Worm (Caenorhabditis elegans) whole organism, L4 larva: Measurements from ENCODE around the gene lis-1.

ENCODE experiments used
- D1046.2 ChIP-seq: fragments of 200-800 bp; sonication (Bioruptor generic); IDR thresholded peaks from 2 replicates; pipeline ENCODE4 v1.3.6; 2022; ENCODE audit warnings: missing genetic modification characterization, missing compliant biosample characterization
- F37D6.2 ChIP-seq: sonication (generic microtip); optimal IDR thresholded peaks from 2 replicates; lab custom pipeline; 2016; ENCODE audit warnings: mild to moderate bottlenecking, missing genetic modification characterization, missing compliant biosample characterization
- R02D3.7 ChIP-seq: fragments of 150-350 bp; sonication (generic microtip); optimal IDR thresholded peaks from 3 replicates; lab custom pipeline; 2014; ENCODE audit warnings: missing biosample characterization, missing genetic modification characterization
- T26A8.4 ChIP-seq: fragments of 200-800 bp; sonication (Bioruptor generic); IDR thresholded peaks from 2 replicates; pipeline ENCODE4 v1.3.6; 2022; ENCODE audit warnings: missing genetic modification characterization, missing compliant biosample characterization
- Y48G9A.11 ChIP-seq: fragments of 200-800 bp; sonication (Bioruptor generic); IDR thresholded peaks from 2 replicates; pipeline ENCODE4 v1.3.6; 2022; ENCODE audit warnings: missing genetic modification reagents, missing genetic modification characterization, missing compliant biosample characterization
- Y5F2A.4 ChIP-seq: fragments of 200-800 bp; sonication (Bioruptor generic); optimal IDR thresholded peaks from 2 replicates; lab custom pipeline; 2018; ENCODE audit warnings: mild to moderate bottlenecking, missing genetic modification characterization, missing compliant biosample characterization
- Y75B8A.6 ChIP-seq: fragments of 200-800 bp; sonication (Bioruptor generic); IDR thresholded peaks from 2 replicates; pipeline ENCODE4 v1.3.6; 2022; ENCODE audit warnings: missing genetic modification reagents, missing genetic modification characterization, missing compliant biosample characterization
- aha-1 ChIP-seq: fragments of 150-350 bp; peaks from one replicate; lab custom pipeline; 2014; ENCODE audit warnings: missing biosample characterization, missing genetic modification characterization
- aly-2 ChIP-seq: sonication (generic microtip); optimal IDR thresholded peaks from 2 replicates; lab custom pipeline; 2018; ENCODE audit warnings: missing biosample characterization, missing genetic modification characterization
- ama-1 ChIP-seq: fragments of 150-350 bp; optimal IDR thresholded peaks from 2 replicates; lab custom pipeline; 2014; ENCODE audit warnings: inconsistent platforms, mixed read lengths
- arid-1 ChIP-seq: fragments of 200-800 bp; sonication (Bioruptor generic); conservative IDR thresholded peaks from 2 replicates; pipeline ENCODE4 v1.3.6; 2022; ENCODE audit warnings: missing genetic modification reagents, missing genetic modification characterization, missing compliant biosample characterization
- ceh-28 ChIP-seq: fragments of 150-350 bp; optimal IDR thresholded peaks from 2 replicates; lab custom pipeline; 2014; ENCODE audit warnings: missing biosample characterization, missing genetic modification reagents, missing genetic modification characterization
- ceh-62 ChIP-seq: sonication (generic microtip); optimal IDR thresholded peaks from 2 replicates; lab custom pipeline; 2017; ENCODE audit warnings: missing biosample characterization, missing genetic modification characterization
- ceh-82 ChIP-seq: sonication (generic microtip); optimal IDR thresholded peaks from 2 replicates; lab custom pipeline; 2017; ENCODE audit warnings: missing biosample characterization, missing genetic modification characterization
- daf-16 ChIP-seq, 3 experiments: sonication (generic microtip); optimal IDR thresholded peaks; 2 replicates each; lab custom pipeline; 2016 to 2017; ENCODE audit warnings: missing genetic modification characterization in 3 of 3, missing genetic modification reagents in 3 of 3, mild to moderate bottlenecking in 2 of 3, missing compliant biosample characterization in 2 of 3, missing biosample characterization in 1 of 3, moderate library complexity in 1 of 3
- daf-8 ChIP-seq: fragments of 200-800 bp; sonication (Bioruptor generic); IDR thresholded peaks from 2 replicates; pipeline ENCODE4 v1.3.6; 2022; ENCODE audit warnings: missing genetic modification characterization, missing compliant biosample characterization
- dmd-6 ChIP-seq: fragments of 200-800 bp; sonication (Bioruptor generic); IDR thresholded peaks from 2 replicates; pipeline ENCODE4 v1.3.6; 2022; ENCODE audit warnings: missing genetic modification reagents, missing genetic modification characterization, missing compliant biosample characterization
- dmd-8 ChIP-seq: fragments of 200-800 bp; sonication (Bioruptor generic); IDR thresholded peaks from 2 replicates; pipeline ENCODE4 v1.3.6; 2022; ENCODE audit warnings: missing genetic modification characterization, missing compliant biosample characterization
- dpl-1 ChIP-seq: fragments of 150-350 bp; optimal IDR thresholded peaks from 2 replicates; lab custom pipeline; 2014; ENCODE audit warnings: missing biosample characterization, missing genetic modification reagents, missing genetic modification characterization
- duxl-1 ChIP-seq: sonication (generic microtip); optimal IDR thresholded peaks from 2 replicates; lab custom pipeline; 2016; ENCODE audit warnings: mild to moderate bottlenecking, missing genetic modification characterization, moderate library complexity, missing compliant biosample characterization; ENCODE audit not compliant: poor library complexity
- dve-1 ChIP-seq: sonication (generic microtip); optimal IDR thresholded peaks from 2 replicates; lab custom pipeline; 2017; ENCODE audit warnings: antibody characterized with exemption, mild to moderate bottlenecking, missing genetic modification characterization, missing compliant biosample characterization; ENCODE audit not compliant: insufficient read depth
- egl-27 ChIP-seq: sonication (generic microtip); optimal IDR thresholded peaks from 3 replicates; lab custom pipeline; 2017; ENCODE audit warnings: missing biosample characterization, missing genetic modification reagents, missing genetic modification characterization
- fkh-10 ChIP-seq: fragments of 150-350 bp; optimal IDR thresholded peaks from 2 replicates; lab custom pipeline; 2014; ENCODE audit warnings: missing biosample characterization, missing genetic modification reagents, missing genetic modification characterization
- hif-1 ChIP-seq, 2 experiments: sonication (generic microtip); optimal IDR thresholded peaks; 2 replicates each; lab custom pipeline; 2016 to 2017; ENCODE audit warnings: missing compliant biosample characterization in 2 of 2, missing genetic modification characterization in 2 of 2, missing genetic modification reagents in 2 of 2, missing genotype in 2 of 2, mild to moderate bottlenecking in 1 of 2
- hlh-30 ChIP-seq: sonication (generic microtip); optimal IDR thresholded peaks from 2 replicates; lab custom pipeline; 2017; ENCODE audit warnings: antibody characterized with exemption, mild to moderate bottlenecking, missing genetic modification characterization, missing compliant biosample characterization; ENCODE audit not compliant: insufficient read depth
- hmg-1.1 ChIP-seq: fragments of 200-800 bp; sonication (Bioruptor generic); IDR thresholded peaks from 2 replicates; pipeline ENCODE4 v1.3.6; 2022; ENCODE audit warnings: missing genetic modification reagents, missing genetic modification characterization, missing compliant biosample characterization
- lim-7 ChIP-seq: fragments of 200-800 bp; sonication (Bioruptor generic); IDR thresholded peaks from 2 replicates; pipeline ENCODE4 v1.3.6; 2022; ENCODE audit warnings: missing genetic modification characterization, missing compliant biosample characterization
- lin-1 ChIP-seq: fragments of 200-800 bp; sonication (Bioruptor generic); IDR thresholded peaks from 2 replicates; pipeline ENCODE4 v1.3.6; 2022; ENCODE audit warnings: missing genetic modification reagents, missing genetic modification characterization, missing compliant biosample characterization
- lin-29 ChIP-seq: fragments of 200-800 bp; sonication (Bioruptor generic); IDR thresholded peaks from 2 replicates; pipeline ENCODE4 v1.3.6; 2022; ENCODE audit warnings: missing genetic modification reagents, missing genetic modification characterization, missing compliant biosample characterization
- lin-38 ChIP-seq: fragments of 200-800 bp; sonication (Bioruptor generic); IDR thresholded peaks from 2 replicates; pipeline ENCODE4 v1.3.6; 2022; ENCODE audit warnings: missing genetic modification reagents, missing genetic modification characterization, missing compliant biosample characterization
- lin-39 ChIP-seq: fragments of 150-350 bp; optimal IDR thresholded peaks from 2 replicates; lab custom pipeline; 2014; ENCODE audit warnings: missing biosample characterization, missing genetic modification reagents, missing genetic modification characterization
- lir-3 ChIP-seq: sonication (generic microtip); optimal IDR thresholded peaks from 2 replicates; lab custom pipeline; 2016; ENCODE audit warnings: mild to moderate bottlenecking, missing genetic modification characterization, missing compliant biosample characterization
- madf-5 ChIP-seq, 2 experiments: fragments of 200-800 bp; sonication (Bioruptor generic); IDR thresholded peaks; 2 replicates each; pipeline ENCODE4 v1.3.6; 2022; ENCODE audit warnings: missing compliant biosample characterization in 2 of 2, missing genetic modification characterization in 2 of 2
- madf-9 ChIP-seq: fragments of 200-800 bp; sonication (Bioruptor generic); conservative IDR thresholded peaks from 2 replicates; pipeline ENCODE4 v1.3.6; 2022; ENCODE audit warnings: missing genetic modification reagents, missing genetic modification characterization, missing compliant biosample characterization
- mep-1 ChIP-seq: fragments of 150-350 bp; sonication (generic microtip); optimal IDR thresholded peaks from 3 replicates; lab custom pipeline; 2014; ENCODE audit warnings: missing biosample characterization, missing genetic modification characterization
- mes-2 ChIP-seq: sonication (generic microtip); optimal IDR thresholded peaks from 2 replicates; lab custom pipeline; 2016; ENCODE audit warnings: missing genotype, mild to moderate bottlenecking, missing genetic modification characterization, missing compliant biosample characterization; ENCODE audit not compliant: poor library complexity, severe bottlenecking
- nhr-102 ChIP-seq: sonication (generic microtip); optimal IDR thresholded peaks from 2 replicates; lab custom pipeline; 2016; ENCODE audit warnings: mild to moderate bottlenecking, missing genetic modification characterization, moderate library complexity, missing compliant biosample characterization
- nhr-111 ChIP-seq: fragments of 200-800 bp; sonication (Bioruptor generic); optimal IDR thresholded peaks from 2 replicates; lab custom pipeline; 2018; ENCODE audit warnings: mild to moderate bottlenecking, missing genetic modification characterization, missing compliant biosample characterization
- nhr-25 ChIP-seq: sonication (generic microtip); optimal IDR thresholded peaks from 2 replicates; lab custom pipeline; 2017; ENCODE audit warnings: missing genetic modification characterization, mild to moderate bottlenecking, missing compliant biosample characterization, antibody characterized with exemption, moderate library complexity, borderline replicate concordance; ENCODE audit not compliant: insufficient read depth
- nhr-42 ChIP-seq: fragments of 200-800 bp; sonication (Bioruptor generic); IDR thresholded peaks from 2 replicates; pipeline ENCODE4 v1.3.6; 2022; ENCODE audit warnings: missing genetic modification characterization, missing compliant biosample characterization
- php-3 ChIP-seq: fragments of 200-800 bp; sonication (Bioruptor generic); IDR thresholded peaks from 2 replicates; pipeline ENCODE4 v1.3.6; 2022; ENCODE audit warnings: missing genetic modification reagents, missing genetic modification characterization, missing compliant biosample characterization
- set-16 ChIP-seq: fragments of 200-800 bp; sonication (Bioruptor generic); IDR thresholded peaks from 2 replicates; pipeline ENCODE4 v1.3.6; 2022; ENCODE audit warnings: missing genetic modification reagents, missing genetic modification characterization, missing compliant biosample characterization
- snpc-4 ChIP-seq: fragments of 150-350 bp; optimal IDR thresholded peaks from 2 replicates; lab custom pipeline; 2014; ENCODE audit warnings: missing biosample characterization, missing genetic modification characterization
- tag-97 ChIP-seq: fragments of 200-800 bp; sonication (Bioruptor generic); IDR thresholded peaks from 2 replicates; pipeline ENCODE4 v1.3.6; 2022; ENCODE audit warnings: missing genetic modification characterization, missing compliant biosample characterization
- tra-1 ChIP-seq: fragments of 200-800 bp; sonication (Bioruptor generic); IDR thresholded peaks from 2 replicates; pipeline ENCODE4 v1.3.6; 2022; ENCODE audit warnings: missing genetic modification reagents, missing genetic modification characterization, missing compliant biosample characterization
- unc-130 ChIP-seq: sonication (generic microtip); optimal IDR thresholded peaks from 2 replicates; lab custom pipeline; 2016; ENCODE audit warnings: missing genetic modification reagents, missing genetic modification characterization, missing compliant biosample characterization
- unc-62 ChIP-seq, 3 experiments: fragments of 150-350 bp in 1 of 3; sonication (generic microtip); optimal IDR thresholded peaks in 2 of 3; peaks in 1 of 3; 1 replicate in 1 of 3; 2 replicates in 2 of 3; lab custom pipeline; 2014 to 2017; ENCODE audit warnings: missing biosample characterization in 3 of 3, missing genetic modification characterization in 3 of 3, missing genetic modification reagents in 3 of 3, missing genotype in 1 of 3
- zip-11 ChIP-seq: fragments of 200-800 bp; sonication (Bioruptor generic); IDR thresholded peaks from 2 replicates; pipeline ENCODE4 v1.3.6; 2022; ENCODE audit warnings: missing genetic modification characterization, missing compliant biosample characterization
- zip-2 ChIP-seq: fragments of 150-350 bp; optimal IDR thresholded peaks from 2 replicates; lab custom pipeline; 2014; ENCODE audit warnings: missing biosample characterization, missing genetic modification characterization
- ztf-11 ChIP-seq: fragments of 150-350 bp; optimal IDR thresholded peaks from 2 replicates; lab custom pipeline; 2014; ENCODE audit warnings: missing biosample characterization, missing genetic modification characterization

Gene lis-1

DNA sequence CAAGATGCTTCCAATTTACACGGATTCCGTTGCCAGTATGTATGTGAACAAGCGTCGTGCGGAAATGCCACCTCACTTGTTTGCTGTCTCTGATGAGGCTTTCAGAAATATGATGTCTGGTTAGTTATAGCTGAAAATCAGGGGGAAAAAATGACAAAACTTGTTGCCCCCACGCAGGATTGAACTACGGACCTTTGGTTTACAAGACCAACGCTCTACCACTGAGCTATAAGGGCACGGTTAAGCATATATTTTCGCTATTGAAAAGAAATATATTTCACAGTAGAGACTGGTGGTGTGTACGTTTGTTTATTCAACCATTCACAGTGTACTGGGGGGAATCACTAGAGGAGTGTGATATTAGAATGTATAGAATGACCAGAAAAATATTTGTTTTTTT, 34.7 kb upstream of the lis-1 start (continued):
- TF ChIP-seq daf-16 (GFP tag; optimal IDR thresholded peaks at IDR 0.05; lab: Kevin White, UChicago) (peak in 1 of 2 experiments; percentile 42), daf-16 (tag; optimal IDR thresholded peaks at IDR 0.05; lab: Kevin White, UChicago) (no peak), T26A8.4 (GFP tag; lab: Robert Waterston, UW) (0 out of 2 replicates have a peak, but pooled peaks have one; percentile 30), duxl-1 (tag; lab: Kevin White, UChicago) (no peak), fkh-10 (GFP tag; lab: Kevin White, UChicago) (no peak), ama-1 (no peak), madf-5 (GFP tag; IDR thresholded peaks at IDR 0.05; lab: Robert Waterston, UW) (no peak), aha-1 (tag; lab: Kevin White, UChicago) (no peak), lin-29 (GFP tag; lab: Robert Waterston, UW) (no peak), tra-1 (GFP tag; lab: Robert Waterston, UW) (0 out of 2 replicates have a peak, but pooled peaks have one; percentile 12), madf-9 (no peak; the same call in 1 of the 2 replicates), zip-11 (no peak), ceh-62 (tag; lab: Kevin White, UChicago) (no peak), snpc-4 (tag; lab: Kevin White, UChicago) (no peak), arid-1 (no peak; the same call in 1 of the 2 replicates), ceh-82 (tag; lab: Kevin White, UChicago) (no peak), lin-38 (GFP tag; lab: Robert Waterston, UW) (no peak), unc-62 (GFP tag; optimal IDR thresholded peaks at IDR 0.05 in 1 of 2; lab: Kevin White, UChicago) (no peak), unc-62 (tag; optimal IDR thresholded peaks at IDR 0.05; lab: Kevin White, UChicago) (no peak), mep-1 (tag; lab: Kevin White, UChicago) (no peak), hlh-30 (no peak), Y5F2A.4 (GFP tag; lab: Kevin White, UChicago) (no peak), dmd-6 (GFP tag; lab: Robert Waterston, UW) (no peak), lir-3 (no peak), php-3 (GFP tag; lab: Robert Waterston, UW) (no peak), mes-2 (tag; lab: Kevin White, UChicago) (peak; percentile 40), unc-130 (GFP tag; lab: Kevin White, UChicago) (no peak), tag-97 (no peak), Y48G9A.11 (GFP tag; lab: Robert Waterston, UW) (peak; percentile 24; the same call in 1 of the 2 replicates), Y75B8A.6 (GFP tag; lab: Robert Waterston, UW) (0 out of 2 replicates have a peak, but pooled peaks have one; percentile 28), lin-39 (no peak), R02D3.7 (tag; lab: Kevin White, UChicago) (no peak), lim-7 (GFP tag; lab: Robert Waterston, UW) (peak; percentile 81), nhr-102 (tag; lab: Kevin White, UChicago) (no peak), zip-2 (peak; percentile 3), nhr-111 (GFP tag; lab: Kevin White, UChicago) (no peak), lin-1 (GFP tag; lab: Robert Waterston, UW) (no peak), dmd-8 (GFP tag; lab: Robert Waterston, UW) (peak; percentile 82), D1046.2 (GFP tag; lab: Robert Waterston, UW) (no peak), nhr-25 (tag; lab: Kevin White, UChicago) (no peak), aly-2 (tag; lab: Kevin White, UChicago) (no peak), ceh-28 (tag; lab: Kevin White, UChicago) (no peak), hmg-1.1 (GFP tag; lab: Robert Waterston, UW) (no peak), dpl-1 (GFP tag; lab: Kevin White, UChicago) (no peak), F37D6.2 (no peak), nhr-42 (GFP tag; lab: Robert Waterston, UW) (no peak), daf-8 (GFP tag; lab: Robert Waterston, UW) (no peak), ztf-11 (tag; lab: Kevin White, UChicago) (no peak), hif-1 (tag; optimal IDR thresholded peaks at IDR 0.05; lab: Kevin White, UChicago) (no peak), dve-1 (tag; lab: Kevin White, UChicago) (no peak), egl-27 (no peak), set-16 (no peak)
